Fruit fly (Drosophila melanogaster) Kc167 (cell line): Measurements from ENCODE around the gene elB.

Experiments used
- Myc ChIP-seq: fragments of >200 bp; optimal IDR thresholded peaks from 2 replicates; lab custom pipeline; 2017; ENCODE audit warnings: missing external identifiers
- Sin3A ChIP-seq: fragments of >200 bp; optimal IDR thresholded peaks from 2 replicates; lab custom pipeline; 2018; ENCODE audit warnings: missing external identifiers
- h ChIP-seq: fragments of >200 bp; optimal IDR thresholded peaks from 3 replicates; lab custom pipeline; 2018; ENCODE audit warnings: missing external identifiers
- insv ChIP-seq: fragments of >200 bp; optimal IDR thresholded peaks from 3 replicates; lab custom pipeline; 2018; ENCODE audit warnings: missing external identifiers
- psq ChIP-seq: fragments of >200 bp; optimal IDR thresholded peaks from 2 replicates; lab custom pipeline; 2017; ENCODE audit warnings: missing external identifiers
- ttk ChIP-seq: sonication (Bioruptor generic); optimal IDR thresholded peaks from 2 replicates; lab custom pipeline; 2017; ENCODE audit warnings: missing external identifiers

elB gene

DNA sequence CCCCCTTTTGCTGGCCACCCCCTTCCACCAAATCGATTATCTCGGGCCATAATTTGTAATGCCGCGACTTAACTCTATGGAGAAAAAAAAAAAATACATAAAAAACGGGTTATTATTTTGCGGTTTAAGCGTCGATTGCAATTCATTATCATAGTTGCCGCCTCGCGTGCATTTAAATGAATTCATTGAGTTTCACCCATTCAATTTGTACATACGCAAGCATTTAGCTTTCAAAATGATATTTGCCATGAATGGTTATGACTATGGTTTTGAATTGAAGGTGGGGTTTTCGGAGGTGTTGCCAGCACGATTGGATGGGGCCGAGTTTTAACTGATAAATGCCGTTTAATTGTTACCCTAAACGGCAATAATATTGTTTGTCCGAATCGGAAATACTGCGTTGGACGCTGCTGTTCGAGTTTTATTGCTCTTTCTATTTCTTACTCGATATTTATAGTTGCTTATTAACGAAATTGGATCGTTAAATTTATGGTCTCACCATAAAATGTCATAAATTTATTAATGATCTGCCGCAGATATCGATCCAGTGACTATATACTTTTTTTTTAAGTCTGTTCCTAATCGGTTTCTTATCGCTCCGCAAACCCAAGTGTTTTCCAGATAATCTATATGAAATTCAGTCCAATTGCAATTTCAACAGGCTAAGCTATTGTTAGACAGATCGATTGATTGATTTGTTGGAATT is 4.5 kb downstream of the elB start:
- TF ChIP-seq Myc (lab: Kevin White, UChicago) (no peak), Sin3A (lab: Kevin White, UChicago) (no peak), psq (lab: Kevin White, UChicago) (no peak), ttk (no peak), h (lab: Kevin White, UChicago) (no peak), insv (lab: Kevin White, UChicago) (no peak)

dm6 chr2L:14403568-14403967 is 5.8 kb downstream of the elB start:
- TF ChIP-seq h (lab: Kevin White, UChicago): no peak
- no peak for TF ChIP-seq Myc (lab: Kevin White, UChicago)
- TF ChIP-seq insv (lab: Kevin White, UChicago): no peak
- TF ChIP-seq psq (lab: Kevin White, UChicago): no peak
- TF ChIP-seq Sin3A (lab: Kevin White, UChicago): no peak
- TF ChIP-seq ttk: no peak

dm6 chr2L:14401616-14402240 is 7.6 kb downstream of the elB start:
- TF ChIP-seq h (lab: Kevin White, UChicago) (no peak), psq (lab: Kevin White, UChicago) (no peak), ttk (no peak), Myc (lab: Kevin White, UChicago) (no peak), insv (lab: Kevin White, UChicago) (no peak), Sin3A (lab: Kevin White, UChicago) (no peak)

- no peak for TF ChIP-seq Myc (lab: Kevin White, UChicago)
- TF ChIP-seq psq (lab: Kevin White, UChicago): no peak
- TF ChIP-seq insv (lab: Kevin White, UChicago): no peak
- TF ChIP-seq Sin3A (lab: Kevin White, UChicago): no peak
- TF ChIP-seq ttk: no peak
- TF ChIP-seq h (lab: Kevin White, UChicago): no peak
These were observed 8.7 kb downstream of the elB start for dm6 chr2L:14400676-14401075.

DNA sequence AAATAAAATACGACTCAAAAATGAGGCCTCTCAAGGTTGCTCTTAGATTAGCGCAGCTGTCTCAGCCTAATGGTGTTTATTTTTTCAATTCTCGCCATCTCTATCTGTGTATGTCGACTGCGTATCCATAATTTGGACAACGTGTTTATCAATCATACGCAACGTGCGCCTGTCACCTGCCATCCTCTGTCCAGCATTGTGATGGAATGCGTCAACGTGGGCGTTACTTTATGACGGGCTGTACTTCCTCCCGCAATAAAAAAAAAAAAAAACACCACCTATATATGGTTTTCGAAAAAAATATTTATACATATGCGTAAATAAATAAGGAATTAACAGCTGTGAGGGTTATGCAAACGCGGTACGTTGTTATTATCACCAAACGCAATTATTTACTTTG is 10.0 kb downstream of the elB start:
- no peak for TF ChIP-seq psq (lab: Kevin White, UChicago)

- no peak for TF ChIP-seq Myc (lab: Kevin White, UChicago)
- TF ChIP-seq h (lab: Kevin White, UChicago): no peak
- no peak for TF ChIP-seq ttk
- TF ChIP-seq Sin3A (lab: Kevin White, UChicago): no peak
- TF ChIP-seq insv (lab: Kevin White, UChicago): no peak
- no peak for TF ChIP-seq psq (lab: Kevin White, UChicago)
These were observed 10.8 kb downstream of the elB start for dm6 chr2L:14398562-14398961.

DNA sequence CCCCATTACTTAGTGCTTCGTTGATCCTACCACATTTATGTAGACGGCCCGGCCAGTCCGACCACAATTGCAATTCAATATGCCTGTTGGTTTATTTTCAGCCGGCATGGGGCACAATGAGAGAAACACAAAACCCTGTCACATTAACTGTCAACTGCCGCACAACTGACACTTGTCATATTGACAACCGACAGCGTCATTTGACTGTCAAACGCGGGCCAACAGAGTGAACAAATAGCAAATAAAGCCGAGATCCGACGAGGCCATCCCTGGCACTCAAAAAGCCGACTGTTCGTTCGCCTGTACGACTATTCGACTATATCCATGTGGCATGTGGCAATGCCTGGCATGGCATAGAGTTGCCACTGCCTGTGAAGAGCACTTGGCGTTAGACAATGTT is 11.4 kb downstream of the elB start:
- TF ChIP-seq ttk: no peak
- TF ChIP-seq h (lab: Kevin White, UChicago): no peak
- TF ChIP-seq Sin3A (lab: Kevin White, UChicago): no peak
- no peak for TF ChIP-seq insv (lab: Kevin White, UChicago)
- TF ChIP-seq psq (lab: Kevin White, UChicago): no peak
- TF ChIP-seq Myc (lab: Kevin White, UChicago): no peak

- TF ChIP-seq Sin3A (lab: Kevin White, UChicago) (no peak), ttk (no peak), h (lab: Kevin White, UChicago) (no peak), psq (lab: Kevin White, UChicago) (no peak)
These were observed 12.2 kb downstream of the elB start for dm6 chr2L:14397067-14397598.

DNA sequence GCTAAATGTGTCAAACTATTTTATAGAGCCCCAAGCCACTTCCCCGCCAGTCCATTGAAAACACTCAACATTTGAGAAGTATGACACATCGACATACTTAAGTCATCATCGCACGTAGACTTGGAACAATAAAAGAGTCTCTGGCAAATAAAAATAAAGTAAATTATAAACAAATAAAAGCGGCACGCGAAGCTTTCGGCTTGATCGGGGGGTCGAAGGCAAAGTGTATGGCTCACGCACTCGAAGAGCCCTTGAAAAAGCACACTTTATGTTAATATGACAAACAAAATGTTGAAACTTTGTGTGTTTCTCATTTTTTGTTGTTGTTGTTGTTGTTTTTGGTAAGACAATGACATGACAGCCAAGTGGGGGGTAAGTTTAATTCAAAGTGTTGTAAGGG is 13.1 kb downstream of the elB start:
- no peak for TF ChIP-seq ttk
- no peak for TF ChIP-seq Sin3A (lab: Kevin White, UChicago)
- no peak for TF ChIP-seq psq (lab: Kevin White, UChicago)
- TF ChIP-seq h (lab: Kevin White, UChicago): no peak
- no peak for TF ChIP-seq Myc (lab: Kevin White, UChicago)
- TF ChIP-seq insv (lab: Kevin White, UChicago): no peak

dm6 chr2L:14395065-14395439 is 14.3 kb downstream of the elB start:
- TF ChIP-seq ttk: no peak
- TF ChIP-seq Sin3A (lab: Kevin White, UChicago): no peak
- no peak for TF ChIP-seq insv (lab: Kevin White, UChicago)
- no peak for TF ChIP-seq h (lab: Kevin White, UChicago)
- TF ChIP-seq psq (lab: Kevin White, UChicago): no peak
- no peak for TF ChIP-seq Myc (lab: Kevin White, UChicago)

- no peak for TF ChIP-seq ttk
- TF ChIP-seq Myc (lab: Kevin White, UChicago): no peak
- no peak for TF ChIP-seq insv (lab: Kevin White, UChicago)
- TF ChIP-seq h (lab: Kevin White, UChicago): no peak
- TF ChIP-seq Sin3A (lab: Kevin White, UChicago): no peak
- no peak for TF ChIP-seq psq (lab: Kevin White, UChicago)
These were observed 14.9 kb downstream of the elB start for dm6 chr2L:14394298-14395064.
